Fruit fly (Drosophila melanogaster): ENCODE measurements around the gene Unc-115a.

DNA sequence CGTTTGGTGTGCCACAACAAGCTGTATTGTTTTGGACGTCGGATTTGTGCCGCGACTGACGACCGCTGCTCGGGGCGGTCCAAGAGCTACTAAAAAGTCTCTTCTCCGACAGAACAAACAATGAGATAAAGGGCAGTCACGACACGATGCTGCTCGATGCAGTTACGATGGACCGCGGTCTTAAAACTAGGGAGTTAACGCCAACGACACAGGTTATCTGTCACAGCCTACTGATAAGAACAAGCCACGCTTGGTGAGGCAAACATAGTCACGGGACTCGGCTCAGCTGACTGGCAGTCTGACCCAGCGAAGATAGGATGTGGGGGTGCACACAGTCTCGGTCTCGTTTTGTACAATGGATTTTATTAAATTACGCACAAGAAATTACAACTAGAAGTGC, 21.1 kb downstream of the Unc-115a start, which contains the start of gene CG9444:
- no peak for TF ChIP-seq EcR (GFP tag; optimal IDR thresholded peaks at IDR 0.05)
- TF ChIP-seq D1 (tag; optimal IDR thresholded peaks at IDR 0.05) = no peak
